Worm (Caenorhabditis elegans) whole organism, early embryonic: Measurements from ENCODE around the gene xbx-5.

Experiments
- F13C5.2 ChIP-seq: sonication (generic microtip); optimal IDR thresholded peaks from 2 replicates; lab custom pipeline; 2017; ENCODE audit warnings: mild to moderate bottlenecking, missing genetic modification characterization, inconsistent platforms, missing compliant biosample characterization
- ama-1 ChIP-seq: fragments of 150-350 bp; optimal IDR thresholded peaks from 2 replicates; lab custom pipeline; 2014
- ceh-13 ChIP-seq: fragments of 200-800 bp; sonication (Bioruptor generic); optimal IDR thresholded peaks from 2 replicates; lab custom pipeline; 2018; ENCODE audit warnings: mild to moderate bottlenecking, missing genetic modification characterization, missing compliant biosample characterization
- ets-7 ChIP-seq: sonication (generic microtip); optimal IDR thresholded peaks from 2 replicates; lab custom pipeline; 2016; ENCODE audit warnings: missing genotype, missing genetic modification characterization, missing compliant biosample characterization
- flt-1 ChIP-seq: fragments of 200-800 bp; sonication (Bioruptor generic); IDR thresholded peaks from 2 replicates; pipeline ENCODE4 v1.3.6; 2022; ENCODE audit warnings: missing genetic modification characterization, missing compliant biosample characterization
- hmg-4 ChIP-seq: fragments of 200-800 bp; sonication (Bioruptor generic); optimal IDR thresholded peaks from 2 replicates; lab custom pipeline; 2018; ENCODE audit warnings: mild to moderate bottlenecking, missing genetic modification characterization, missing compliant biosample characterization
- hnd-1 ChIP-seq: sonication (generic microtip); optimal IDR thresholded peaks from 2 replicates; lab custom pipeline; 2016; ENCODE audit warnings: missing genetic modification characterization, missing compliant biosample characterization
- pes-1 ChIP-seq: fragments of 200-800 bp; sonication (Bioruptor generic); IDR thresholded peaks from 2 replicates; pipeline ENCODE4 v1.3.6; 2022; ENCODE audit warnings: missing genetic modification reagents, missing genetic modification characterization, missing compliant biosample characterization
- scrt-1 ChIP-seq: fragments of 200-800 bp; sonication (Bioruptor generic); IDR thresholded peaks from 2 replicates; pipeline ENCODE4 v1.3.6; 2022; ENCODE audit warnings: missing genetic modification characterization, missing compliant biosample characterization
- tbx-11 ChIP-seq: fragments of 200-800 bp; sonication (Bioruptor generic); IDR thresholded peaks from 2 replicates; pipeline ENCODE4 v1.3.6; 2022; ENCODE audit warnings: missing genetic modification characterization, missing compliant biosample characterization
- tbx-37 ChIP-seq: fragments of 200-800 bp; sonication (Bioruptor generic); conservative IDR thresholded peaks from 2 replicates; pipeline ENCODE4 v1.3.6; 2022; ENCODE audit warnings: missing genetic modification reagents, missing genetic modification characterization, missing compliant biosample characterization
- tra-4 ChIP-seq: sonication (generic microtip); optimal IDR thresholded peaks from 2 replicates; lab custom pipeline; 2017; ENCODE audit warnings: missing genetic modification characterization, missing compliant biosample characterization

DNA sequence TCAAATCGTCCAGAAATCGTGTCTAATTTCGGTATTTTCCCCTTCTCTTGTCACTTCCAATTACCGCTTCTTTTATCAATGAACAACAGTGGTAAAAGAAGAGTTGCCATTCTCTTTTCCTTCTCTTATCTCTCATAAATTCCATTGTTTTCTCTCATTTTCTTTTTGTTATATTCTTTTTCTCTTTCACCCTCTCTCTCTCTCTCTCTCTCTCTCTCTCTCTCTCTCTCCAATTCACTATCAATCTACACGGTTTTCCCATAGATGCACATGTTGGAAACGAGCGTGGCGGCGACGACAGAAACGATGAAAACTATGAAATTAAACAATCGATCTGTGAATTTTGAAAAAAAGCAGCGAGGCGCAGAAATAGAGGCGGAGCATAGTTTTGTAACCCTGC lies 5.1 kb downstream of the xbx-5 start:
- TF ChIP-seq F13C5.2 (tag; lab: Kevin White, UChicago) (no peak), ets-7 (tag; lab: Kevin White, UChicago) (no peak), flt-1 (GFP tag; lab: Robert Waterston, UW) (no peak), ama-1 (lab: Kevin White, UChicago) (no peak), tbx-11 (GFP tag; lab: Robert Waterston, UW) (no peak), tbx-37 (no peak), scrt-1 (GFP tag; lab: Robert Waterston, UW) (no peak), hnd-1 (tag; lab: Kevin White, UChicago) (no peak), tra-4 (tag; lab: Kevin White, UChicago) (no peak), pes-1 (GFP tag; lab: Robert Waterston, UW) (no peak), hmg-4 (GFP tag; lab: Kevin White, UChicago) (no peak), ceh-13 (GFP tag; lab: Kevin White, UChicago) (no peak)
